Worm (Caenorhabditis elegans): ENCODE measurements around the gene pfn-3.

The pfn-3 gene

ce11 chrX:1064064-1064463 is 16.4 kb downstream of the pfn-3 start:
- no peak for TF ChIP-seq med-1 (GFP tag; optimal IDR thresholded peaks at IDR 0.05; ENCODE audit: insufficient read depth)
- TF ChIP-seq T22C8.4 (GFP tag; IDR thresholded peaks at IDR 0.05) = no peak
- TF ChIP-seq ztf-23 (GFP tag; IDR thresholded peaks at IDR 0.05) = no peak
- TF ChIP-seq ztf-29 (GFP tag; IDR thresholded peaks at IDR 0.05) = no peak
- no peak for TF ChIP-seq cog-1 (tag; optimal IDR thresholded peaks at IDR 0.05)
- no peak for TF ChIP-seq ref-1 (GFP tag; conservative IDR thresholded peaks at IDR 0.05)
- TF ChIP-seq flt-1 (GFP tag; IDR thresholded peaks at IDR 0.05) = no peak
- TF ChIP-seq klf-2 (GFP tag; conservative IDR thresholded peaks at IDR 0.05) = no peak
- no peak for TF ChIP-seq tab-1 (GFP tag; IDR thresholded peaks at IDR 0.05)

DNA sequence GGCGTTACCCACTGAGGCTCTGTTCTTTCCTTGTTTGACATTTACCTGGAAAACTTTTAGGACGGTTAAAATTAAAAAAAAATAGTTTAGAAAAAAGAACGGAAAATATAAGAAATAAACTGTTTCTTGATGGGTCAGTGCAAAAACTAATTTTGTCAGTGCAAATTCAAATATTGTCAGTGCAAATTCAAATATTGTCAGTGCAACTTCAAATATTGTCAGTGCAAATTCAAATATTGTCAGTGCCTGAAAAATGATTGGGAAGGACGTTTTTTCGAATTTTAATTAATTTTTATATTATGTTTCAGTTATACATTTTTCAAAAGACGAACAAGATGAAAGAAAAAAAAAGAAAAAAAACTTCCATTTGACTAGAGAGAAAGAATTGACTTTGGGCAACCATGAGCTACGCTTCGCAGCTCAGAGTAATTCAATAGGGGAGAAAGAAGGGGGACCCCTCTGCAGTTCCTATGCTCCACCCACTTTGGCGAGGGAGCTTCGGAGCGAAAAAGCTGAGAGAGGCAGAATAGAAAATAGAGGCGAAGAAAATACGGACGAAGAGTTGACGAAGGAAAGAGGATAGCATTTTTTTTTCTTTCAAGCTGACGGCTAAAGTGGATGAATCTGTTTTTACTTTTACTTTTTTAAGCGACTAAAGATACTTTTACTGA is 17.9 kb downstream of the pfn-3 start, which contains the start of gene unc-1:
TSS of gene unc-1 (minus strand) at position 51 of the 671 bp plus-strand sequence.
- no peak for TF ChIP-seq med-1 (GFP tag; optimal IDR thresholded peaks at IDR 0.05; ENCODE audit: insufficient read depth)
- TF ChIP-seq klf-2 (GFP tag; conservative IDR thresholded peaks at IDR 0.05) = 0 out of 2 replicates have a peak, but pooled peaks have one; percentile 6

ce11 chrX:1060705-1061104 is 19.7 kb downstream of the pfn-3 start:
- no peak for TF ChIP-seq klf-2 (GFP tag; conservative IDR thresholded peaks at IDR 0.05)
- TF ChIP-seq cog-1 (tag; optimal IDR thresholded peaks at IDR 0.05) = no peak
- no peak for TF ChIP-seq flt-1 (GFP tag; IDR thresholded peaks at IDR 0.05)
- no peak for TF ChIP-seq ztf-23 (GFP tag; IDR thresholded peaks at IDR 0.05)
- no peak for TF ChIP-seq T22C8.4 (GFP tag; IDR thresholded peaks at IDR 0.05)
- TF ChIP-seq ztf-29 (GFP tag; IDR thresholded peaks at IDR 0.05) = no peak
- TF ChIP-seq tab-1 (GFP tag; IDR thresholded peaks at IDR 0.05) = no peak
- no peak for TF ChIP-seq med-1 (GFP tag; optimal IDR thresholded peaks at IDR 0.05; ENCODE audit: insufficient read depth)
- no peak for TF ChIP-seq ref-1 (GFP tag; conservative IDR thresholded peaks at IDR 0.05)

DNA sequence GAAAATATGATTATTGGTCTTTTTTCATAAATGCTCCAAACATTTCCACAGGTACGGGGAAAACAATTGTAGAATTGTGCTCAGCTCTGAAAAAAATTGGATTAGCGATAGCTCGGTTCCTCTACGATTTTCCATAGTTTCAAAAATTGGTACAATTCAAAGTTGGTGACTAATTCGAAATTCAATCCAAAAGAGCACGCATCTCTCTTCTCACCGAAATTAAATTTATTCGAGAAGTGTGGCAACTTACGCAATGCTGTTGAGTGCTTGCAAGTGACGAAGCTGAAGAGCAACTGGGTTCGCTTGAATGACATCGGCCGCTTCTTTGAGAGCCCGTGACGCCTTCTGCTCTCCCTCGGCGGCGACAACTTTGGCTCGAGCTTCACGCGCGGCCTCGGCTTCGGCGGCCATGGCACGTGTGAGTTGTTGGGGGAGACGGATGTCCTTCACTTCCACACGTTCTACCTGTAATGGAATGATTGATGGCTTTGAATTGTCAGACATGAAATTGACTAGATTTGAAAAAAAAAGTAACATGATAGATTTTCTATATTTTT is 22.6 kb downstream of the pfn-3 start:
- TF ChIP-seq med-1 (GFP tag; optimal IDR thresholded peaks at IDR 0.05; ENCODE audit: insufficient read depth) = no peak
- no peak for TF ChIP-seq klf-2 (GFP tag; conservative IDR thresholded peaks at IDR 0.05)
- no peak for TF ChIP-seq ztf-23 (GFP tag; IDR thresholded peaks at IDR 0.05)
- no peak for TF ChIP-seq ref-1 (GFP tag; conservative IDR thresholded peaks at IDR 0.05)
- no peak for TF ChIP-seq ztf-29 (GFP tag; IDR thresholded peaks at IDR 0.05)
- no peak for TF ChIP-seq cog-1 (tag; optimal IDR thresholded peaks at IDR 0.05)
- no peak for TF ChIP-seq T22C8.4 (GFP tag; IDR thresholded peaks at IDR 0.05)
- no peak for TF ChIP-seq flt-1 (GFP tag; IDR thresholded peaks at IDR 0.05)
- no peak for TF ChIP-seq tab-1 (GFP tag; IDR thresholded peaks at IDR 0.05)

DNA sequence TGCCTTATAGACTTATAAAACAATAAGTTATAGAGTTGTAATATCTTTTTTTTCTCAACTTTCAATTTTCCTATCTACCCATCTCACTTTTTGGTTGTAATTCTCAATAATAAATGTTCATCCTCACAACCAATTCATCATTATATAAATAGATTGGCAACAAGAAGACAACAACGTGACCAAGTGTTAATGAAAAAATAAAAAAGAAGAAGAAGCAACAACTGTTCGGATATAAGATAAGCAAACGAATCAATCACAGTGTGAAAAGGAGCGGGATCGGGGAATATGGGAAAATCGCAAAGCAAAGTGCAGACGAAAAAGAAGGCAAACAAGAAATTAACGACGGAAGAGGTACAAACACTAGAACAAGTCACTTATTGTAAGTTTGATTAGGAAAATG is 26.5 kb downstream of the pfn-3 start, which contains the start of gene ncs-3:
TSS of gene ncs-3 (plus strand) at position 153 of the 400 bp plus-strand sequence.
- no peak for TF ChIP-seq klf-2 (GFP tag; conservative IDR thresholded peaks at IDR 0.05)
- TF ChIP-seq ztf-29 (GFP tag; IDR thresholded peaks at IDR 0.05) = no peak
- TF ChIP-seq flt-1 (GFP tag; IDR thresholded peaks at IDR 0.05) = no peak
- TF ChIP-seq med-1 (GFP tag; optimal IDR thresholded peaks at IDR 0.05; ENCODE audit: insufficient read depth) = no peak
- TF ChIP-seq T22C8.4 (GFP tag; IDR thresholded peaks at IDR 0.05) = no peak
- TF ChIP-seq ztf-23 (GFP tag; IDR thresholded peaks at IDR 0.05) = no peak
- TF ChIP-seq ref-1 (GFP tag; conservative IDR thresholded peaks at IDR 0.05) = no peak
- TF ChIP-seq cog-1 (tag; optimal IDR thresholded peaks at IDR 0.05) = no peak
- TF ChIP-seq tab-1 (GFP tag; IDR thresholded peaks at IDR 0.05) = no peak

DNA sequence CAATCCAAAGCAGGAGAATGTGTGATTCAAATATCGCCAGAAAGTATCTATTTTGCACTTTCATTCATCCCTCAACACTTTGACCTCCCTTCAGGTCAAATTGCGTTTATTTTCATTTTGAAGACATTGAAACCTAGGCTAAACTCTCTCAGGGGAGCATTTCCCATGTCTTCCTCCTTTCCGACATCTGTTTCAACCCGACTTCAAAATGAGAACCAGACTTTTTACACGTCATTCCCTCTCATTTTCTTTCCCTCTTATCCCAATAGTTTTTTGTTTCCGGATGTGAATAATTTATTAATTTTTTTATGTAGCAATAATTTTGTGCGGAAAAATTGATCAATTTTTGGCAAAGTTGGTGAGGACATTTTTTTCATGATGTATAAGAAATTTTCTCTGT is 27.5 kb downstream of the pfn-3 start:
- TF ChIP-seq klf-2 (GFP tag; conservative IDR thresholded peaks at IDR 0.05) (no peak), flt-1 (GFP tag; IDR thresholded peaks at IDR 0.05) (no peak), tab-1 (GFP tag; IDR thresholded peaks at IDR 0.05) (no peak), ref-1 (GFP tag; conservative IDR thresholded peaks at IDR 0.05) (no peak), cog-1 (tag; optimal IDR thresholded peaks at IDR 0.05) (no peak), ztf-23 (GFP tag; IDR thresholded peaks at IDR 0.05) (no peak), med-1 (GFP tag; optimal IDR thresholded peaks at IDR 0.05; ENCODE audit: insufficient read depth) (no peak)

ce11 chrX:1051041-1051440 is 29.4 kb downstream of the pfn-3 start:
- TF ChIP-seq med-1 (GFP tag; optimal IDR thresholded peaks at IDR 0.05; ENCODE audit: insufficient read depth) (no peak), ztf-29 (GFP tag; IDR thresholded peaks at IDR 0.05) (no peak), tab-1 (GFP tag; IDR thresholded peaks at IDR 0.05) (no peak), klf-2 (GFP tag; conservative IDR thresholded peaks at IDR 0.05) (no peak), cog-1 (tag; optimal IDR thresholded peaks at IDR 0.05) (no peak), ref-1 (GFP tag; conservative IDR thresholded peaks at IDR 0.05) (no peak), ztf-23 (GFP tag; IDR thresholded peaks at IDR 0.05) (no peak)

DNA sequence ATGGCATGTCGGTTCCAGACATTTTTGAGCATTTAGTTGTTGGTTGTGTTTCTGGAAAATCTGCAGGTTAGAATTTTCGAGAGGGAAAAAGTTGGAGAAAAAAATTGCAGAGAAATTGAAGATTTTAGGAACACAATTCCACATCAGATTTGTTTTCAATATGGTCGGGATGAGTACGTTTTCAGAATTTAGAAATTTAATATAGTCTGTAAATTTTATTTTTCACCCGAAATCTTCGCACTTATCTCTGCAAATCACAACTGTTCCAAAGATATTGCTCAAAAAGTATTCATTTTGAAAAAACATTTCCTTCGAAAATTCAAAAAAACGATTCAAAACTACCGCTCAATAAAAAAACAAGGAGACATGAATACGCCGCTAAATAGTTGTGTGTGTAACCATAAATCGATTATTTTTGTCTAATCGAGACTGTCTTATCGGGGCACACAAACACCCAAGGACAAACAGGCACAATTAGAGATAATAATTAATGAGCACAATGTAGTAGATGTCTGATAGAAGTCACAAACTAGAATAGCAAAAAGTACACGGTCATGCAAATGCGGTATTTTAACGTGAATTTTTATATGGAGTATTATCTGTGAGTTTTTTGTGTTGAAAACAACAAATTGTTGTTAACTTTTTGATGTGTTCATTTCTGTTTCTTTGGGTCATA is 34.2 kb downstream of the pfn-3 start, which contains the start of gene vpat-1:
TSS of gene vpat-1 (minus strand) at position 51 of the 676 bp plus-strand sequence.
- TF ChIP-seq T22C8.4 (GFP tag; IDR thresholded peaks at IDR 0.05) (no peak), cog-1 (tag; optimal IDR thresholded peaks at IDR 0.05) (no peak), flt-1 (GFP tag; IDR thresholded peaks at IDR 0.05) (no peak), ztf-23 (GFP tag; IDR thresholded peaks at IDR 0.05) (no peak), med-1 (GFP tag; optimal IDR thresholded peaks at IDR 0.05; ENCODE audit: insufficient read depth) (no peak), ref-1 (GFP tag; conservative IDR thresholded peaks at IDR 0.05) (no peak), klf-2 (GFP tag; conservative IDR thresholded peaks at IDR 0.05) (no peak), tab-1 (GFP tag; IDR thresholded peaks at IDR 0.05) (no peak)

ce11 chrX:1044327-1044726 is 36.1 kb downstream of the pfn-3 start:
- no peak for TF ChIP-seq ztf-23 (GFP tag; IDR thresholded peaks at IDR 0.05)
- TF ChIP-seq flt-1 (GFP tag; IDR thresholded peaks at IDR 0.05) = no peak
- TF ChIP-seq ref-1 (GFP tag; conservative IDR thresholded peaks at IDR 0.05) = no peak
- no peak for TF ChIP-seq ztf-29 (GFP tag; IDR thresholded peaks at IDR 0.05)
- no peak for TF ChIP-seq klf-2 (GFP tag; conservative IDR thresholded peaks at IDR 0.05)
- no peak for TF ChIP-seq med-1 (GFP tag; optimal IDR thresholded peaks at IDR 0.05; ENCODE audit: insufficient read depth)
- no peak for TF ChIP-seq T22C8.4 (GFP tag; IDR thresholded peaks at IDR 0.05)
- TF ChIP-seq cog-1 (tag; optimal IDR thresholded peaks at IDR 0.05) = no peak
- TF ChIP-seq tab-1 (GFP tag; IDR thresholded peaks at IDR 0.05) = no peak
